Fruit fly (Drosophila melanogaster) whole organism, pupa: ENCODE results near the gene sra.

ENCODE experiments used
- CG12605 ChIP-seq: fragments of 200-800 bp; sonication (Bioruptor generic); IDR thresholded peaks from 2 replicates; pipeline ENCODE4 v1.3.6; 2022; ENCODE audit warnings: missing biosample characterization, missing genetic modification characterization
- CG13204 ChIP-seq: fragments of 200-800 bp; sonication (Bioruptor generic); optimal IDR thresholded peaks from 2 replicates; lab custom pipeline; 2018; ENCODE audit warnings: missing biosample characterization, mild to moderate bottlenecking, missing genetic modification characterization, moderate library complexity
- CG14655 ChIP-seq: fragments of 200-800 bp; sonication (Bioruptor generic); optimal IDR thresholded peaks from 3 replicates; lab custom pipeline; 2017; ENCODE audit warnings: mild to moderate bottlenecking, missing biosample characterization, missing genetic modification reagents, missing genetic modification characterization
- CG17806 ChIP-seq: fragments of 200-800 bp; sonication (Bioruptor generic); optimal IDR thresholded peaks from 2 replicates; lab custom pipeline; 2018; ENCODE audit warnings: missing biosample characterization, mild to moderate bottlenecking, missing genetic modification characterization, moderate library complexity
- CG32121 ChIP-seq: fragments of 200-800 bp; sonication (Bioruptor generic); IDR thresholded peaks from 2 replicates; pipeline ENCODE4 v1.3.6; 2022; ENCODE audit warnings: missing biosample characterization, missing genetic modification characterization
- CG34367 ChIP-seq: fragments of 200-800 bp; sonication (Bioruptor generic); optimal IDR thresholded peaks from 2 replicates; lab custom pipeline; 2018; ENCODE audit warnings: missing biosample characterization, mild to moderate bottlenecking, missing genetic modification characterization
- CG8301 ChIP-seq: fragments of 200-800 bp; sonication (Bioruptor generic); optimal IDR thresholded peaks from 2 replicates; lab custom pipeline; 2018; ENCODE audit warnings: missing biosample characterization, mild to moderate bottlenecking, missing genetic modification characterization
- D1 ChIP-seq: fragments of 200-800 bp; sonication (Bioruptor generic); optimal IDR thresholded peaks from 2 replicates; lab custom pipeline; 2018; ENCODE audit warnings: missing biosample characterization, mild to moderate bottlenecking, missing genetic modification characterization, moderate library complexity
- Ets98B ChIP-seq: fragments of 200-800 bp; sonication (Bioruptor generic); IDR thresholded peaks from 2 replicates; pipeline ENCODE4 v1.3.6; 2022; ENCODE audit warnings: missing biosample characterization, missing genetic modification characterization
- Pif1B ChIP-seq: fragments of 200-800 bp; sonication (Bioruptor generic); optimal IDR thresholded peaks from 3 replicates; lab custom pipeline; 2016; ENCODE audit warnings: missing biosample characterization, missing genetic modification characterization
- gl ChIP-seq: fragments of 200-800 bp; sonication (Bioruptor generic); optimal IDR thresholded peaks from 2 replicates; lab custom pipeline; 2018; ENCODE audit warnings: missing biosample characterization, mild to moderate bottlenecking, missing genetic modification characterization
- rn ChIP-seq: fragments of 200-800 bp; sonication (Bioruptor generic); IDR thresholded peaks from 2 replicates; pipeline ENCODE4 v1.3.6; 2022; ENCODE audit warnings: missing biosample characterization, missing genetic modification characterization

dm6 chr3R:16244241-16244977 is 57.6 kb downstream of the sra start:
- TF ChIP-seq Pif1B (GFP tag; lab: Kevin White, UChicago): no peak
- no peak; the same call in 1 of the 2 replicates for TF ChIP-seq CG12605
- peak; percentile 55 for TF ChIP-seq CG14655 (GFP tag; lab: Kevin White, UChicago)
- TF ChIP-seq rn (GFP tag; lab: Robert Waterston, UW): no peak
- no peak; the same call in 1 of the 2 replicates for TF ChIP-seq Ets98B
- TF ChIP-seq CG34367 (tag; lab: Kevin White, UChicago): no peak
- TF ChIP-seq CG8301 (tag; lab: Kevin White, UChicago): peak; percentile 26
- TF ChIP-seq CG13204 (GFP tag; lab: Kevin White, UChicago): peak; percentile 18
- TF ChIP-seq D1: no peak
- no peak for TF ChIP-seq gl
- no peak for TF ChIP-seq CG17806 (tag; lab: Kevin White, UChicago)
- TF ChIP-seq CG32121: no peak; the same call in 1 of the 2 replicates
